Worm (Caenorhabditis elegans) whole organism, L4 larva: ENCODE results near the gene sri-28.
A peak's percentile ranks its signal among the peaks of the same experiment; 100 is the strongest.

ENCODE experiments used
- F10B5.3 ChIP-seq: sonication (generic microtip); optimal IDR thresholded peaks from 2 replicates; lab custom pipeline; 2016; ENCODE audit warnings: mild to moderate bottlenecking, missing genetic modification characterization, missing compliant biosample characterization
- F37D6.2 ChIP-seq: sonication (generic microtip); optimal IDR thresholded peaks from 2 replicates; lab custom pipeline; 2016; ENCODE audit warnings: mild to moderate bottlenecking, missing genetic modification characterization, missing compliant biosample characterization
- F44E2.7 ChIP-seq: fragments of 200-800 bp; sonication (Bioruptor generic); IDR thresholded peaks from 2 replicates; pipeline ENCODE4 v2.1.2; 2022; ENCODE audit warnings: missing genetic modification characterization, missing compliant biosample characterization
- Y48G9A.11 ChIP-seq: fragments of 200-800 bp; sonication (Bioruptor generic); IDR thresholded peaks from 2 replicates; pipeline ENCODE4 v1.3.6; 2022; ENCODE audit warnings: missing genetic modification reagents, missing genetic modification characterization, missing compliant biosample characterization
- Y5F2A.4 ChIP-seq: fragments of 200-800 bp; sonication (Bioruptor generic); optimal IDR thresholded peaks from 2 replicates; lab custom pipeline; 2018; ENCODE audit warnings: mild to moderate bottlenecking, missing genetic modification characterization, missing compliant biosample characterization
- ZK337.2 ChIP-seq: fragments of 200-800 bp; sonication (Bioruptor generic); IDR thresholded peaks from 2 replicates; pipeline ENCODE4 v1.3.6; 2022; ENCODE audit warnings: missing genetic modification reagents, missing genetic modification characterization, missing compliant biosample characterization
- ZK546.5 ChIP-seq, 2 experiments: sonication (generic microtip); optimal IDR thresholded peaks; 2 replicates each; lab custom pipeline; 2017; ENCODE audit warnings: missing biosample characterization in 2 of 2, missing genetic modification characterization in 2 of 2
- aha-1 ChIP-seq: fragments of 150-350 bp; peaks from one replicate; lab custom pipeline; 2014; ENCODE audit warnings: missing biosample characterization, missing genetic modification characterization
- ceh-28 ChIP-seq: fragments of 150-350 bp; optimal IDR thresholded peaks from 2 replicates; lab custom pipeline; 2014; ENCODE audit warnings: missing biosample characterization, missing genetic modification reagents, missing genetic modification characterization
- ceh-32 ChIP-seq: sonication (generic microtip); optimal IDR thresholded peaks from 2 replicates; lab custom pipeline; 2016; ENCODE audit warnings: mild to moderate bottlenecking, missing genetic modification characterization, missing compliant biosample characterization; ENCODE audit not compliant: poor library complexity
- ceh-44 ChIP-seq: fragments of 200-800 bp; sonication (Bioruptor generic); IDR thresholded peaks from 2 replicates; pipeline ENCODE4 v1.3.6; 2022; ENCODE audit warnings: missing genetic modification reagents, missing genetic modification characterization, missing compliant biosample characterization
- ceh-82 ChIP-seq: sonication (generic microtip); optimal IDR thresholded peaks from 2 replicates; lab custom pipeline; 2017; ENCODE audit warnings: missing biosample characterization, missing genetic modification characterization
- daf-12 ChIP-seq: fragments of 150-350 bp; optimal IDR thresholded peaks from 2 replicates; lab custom pipeline; 2014; ENCODE audit warnings: missing biosample characterization, missing genetic modification reagents, missing genetic modification characterization
- dmd-6 ChIP-seq: fragments of 200-800 bp; sonication (Bioruptor generic); IDR thresholded peaks from 2 replicates; pipeline ENCODE4 v1.3.6; 2022; ENCODE audit warnings: missing genetic modification reagents, missing genetic modification characterization, missing compliant biosample characterization
- duxl-1 ChIP-seq: sonication (generic microtip); optimal IDR thresholded peaks from 2 replicates; lab custom pipeline; 2016; ENCODE audit warnings: mild to moderate bottlenecking, missing genetic modification characterization, moderate library complexity, missing compliant biosample characterization; ENCODE audit not compliant: poor library complexity
- dve-1 ChIP-seq: sonication (generic microtip); optimal IDR thresholded peaks from 2 replicates; lab custom pipeline; 2017; ENCODE audit warnings: antibody characterized with exemption, mild to moderate bottlenecking, missing genetic modification characterization, missing compliant biosample characterization; ENCODE audit not compliant: insufficient read depth
- egl-43 ChIP-seq: fragments of 200-800 bp; sonication (Bioruptor generic); IDR thresholded peaks from 2 replicates; pipeline ENCODE4 v1.3.6; 2022; ENCODE audit warnings: missing genetic modification reagents, missing genetic modification characterization, missing compliant biosample characterization
- fkh-10 ChIP-seq: fragments of 150-350 bp; optimal IDR thresholded peaks from 2 replicates; lab custom pipeline; 2014; ENCODE audit warnings: missing biosample characterization, missing genetic modification reagents, missing genetic modification characterization
- fos-1 ChIP-seq: fragments of 150-350 bp; optimal IDR thresholded peaks from 2 replicates; lab custom pipeline; 2014; ENCODE audit warnings: missing biosample characterization, missing genetic modification characterization
- hif-1 ChIP-seq, 2 experiments: sonication (generic microtip); optimal IDR thresholded peaks; 2 replicates each; lab custom pipeline; 2016 to 2017; ENCODE audit warnings: missing compliant biosample characterization in 2 of 2, missing genetic modification characterization in 2 of 2, missing genetic modification reagents in 2 of 2, missing genotype in 2 of 2, mild to moderate bottlenecking in 1 of 2
- hlh-11 ChIP-seq: fragments of 200-800 bp; sonication (Bioruptor generic); optimal IDR thresholded peaks from 2 replicates; lab custom pipeline; 2018; ENCODE audit warnings: mild to moderate bottlenecking, missing genetic modification characterization, missing compliant biosample characterization
- hmg-1.1 ChIP-seq: fragments of 200-800 bp; sonication (Bioruptor generic); IDR thresholded peaks from 2 replicates; pipeline ENCODE4 v1.3.6; 2022; ENCODE audit warnings: missing genetic modification reagents, missing genetic modification characterization, missing compliant biosample characterization
- jun-1 ChIP-seq: fragments of 150-350 bp; optimal IDR thresholded peaks from 2 replicates; lab custom pipeline; 2014; ENCODE audit warnings: missing biosample characterization, missing genetic modification reagents, missing genetic modification characterization
- lin-13 ChIP-seq: fragments of 150-350 bp; optimal IDR thresholded peaks from 2 replicates; lab custom pipeline; 2014; ENCODE audit warnings: missing biosample characterization, missing genetic modification reagents, missing genetic modification characterization
- lin-29 ChIP-seq: fragments of 200-800 bp; sonication (Bioruptor generic); IDR thresholded peaks from 2 replicates; pipeline ENCODE4 v1.3.6; 2022; ENCODE audit warnings: missing genetic modification reagents, missing genetic modification characterization, missing compliant biosample characterization
- madf-5 ChIP-seq, 2 experiments: fragments of 200-800 bp; sonication (Bioruptor generic); IDR thresholded peaks; 2 replicates each; pipeline ENCODE4 v1.3.6; 2022; ENCODE audit warnings: missing compliant biosample characterization in 2 of 2, missing genetic modification characterization in 2 of 2
- madf-9 ChIP-seq: fragments of 200-800 bp; sonication (Bioruptor generic); conservative IDR thresholded peaks from 2 replicates; pipeline ENCODE4 v1.3.6; 2022; ENCODE audit warnings: missing genetic modification reagents, missing genetic modification characterization, missing compliant biosample characterization
- mdt-29 ChIP-seq: fragments of 200-800 bp; sonication (Bioruptor generic); IDR thresholded peaks from 2 replicates; pipeline ENCODE4 v1.3.6; 2022; ENCODE audit warnings: missing genetic modification reagents, missing genetic modification characterization, missing compliant biosample characterization
- mep-1 ChIP-seq: fragments of 150-350 bp; sonication (generic microtip); optimal IDR thresholded peaks from 3 replicates; lab custom pipeline; 2014; ENCODE audit warnings: missing biosample characterization, missing genetic modification characterization
- mes-2 ChIP-seq: sonication (generic microtip); optimal IDR thresholded peaks from 2 replicates; lab custom pipeline; 2016; ENCODE audit warnings: missing genotype, mild to moderate bottlenecking, missing genetic modification characterization, missing compliant biosample characterization; ENCODE audit not compliant: poor library complexity, severe bottlenecking
- mxl-2 ChIP-seq: fragments of 200-800 bp; sonication (Bioruptor generic); conservative IDR thresholded peaks from 2 replicates; pipeline ENCODE4 v1.3.6; 2022; ENCODE audit warnings: missing genetic modification reagents, missing genetic modification characterization, missing compliant biosample characterization
- nhr-10 ChIP-seq: fragments of 150-350 bp; optimal IDR thresholded peaks from 2 replicates; lab custom pipeline; 2014; ENCODE audit warnings: missing biosample characterization, missing genetic modification characterization
- nhr-102 ChIP-seq: sonication (generic microtip); optimal IDR thresholded peaks from 2 replicates; lab custom pipeline; 2016; ENCODE audit warnings: mild to moderate bottlenecking, missing genetic modification characterization, moderate library complexity, missing compliant biosample characterization
- nhr-11 ChIP-seq: fragments of 150-350 bp; optimal IDR thresholded peaks from 2 replicates; lab custom pipeline; 2014; ENCODE audit warnings: missing biosample characterization, missing genetic modification characterization
- nhr-25 ChIP-seq: sonication (generic microtip); optimal IDR thresholded peaks from 2 replicates; lab custom pipeline; 2017; ENCODE audit warnings: missing genetic modification characterization, mild to moderate bottlenecking, missing compliant biosample characterization, antibody characterized with exemption, moderate library complexity, borderline replicate concordance; ENCODE audit not compliant: insufficient read depth
- nhr-28 ChIP-seq: fragments of 150-350 bp; optimal IDR thresholded peaks from 2 replicates; lab custom pipeline; 2014; ENCODE audit warnings: missing biosample characterization, missing genetic modification characterization
- nhr-42 ChIP-seq: fragments of 200-800 bp; sonication (Bioruptor generic); IDR thresholded peaks from 2 replicates; pipeline ENCODE4 v1.3.6; 2022; ENCODE audit warnings: missing genetic modification characterization, missing compliant biosample characterization
- nhr-6 ChIP-seq: fragments of 150-350 bp; optimal IDR thresholded peaks from 2 replicates; lab custom pipeline; 2014; ENCODE audit warnings: missing biosample characterization, missing genetic modification characterization
- nhr-76 ChIP-seq: fragments of 150-350 bp; optimal IDR thresholded peaks from 2 replicates; lab custom pipeline; 2014; ENCODE audit warnings: missing biosample characterization, missing genetic modification characterization
- pqm-1 ChIP-seq: sonication (generic microtip); optimal IDR thresholded peaks from 2 replicates; lab custom pipeline; 2017; ENCODE audit warnings: missing biosample characterization, missing genetic modification characterization
- sdz-12 ChIP-seq: fragments of 200-800 bp; sonication (Bioruptor generic); optimal IDR thresholded peaks from 2 replicates; lab custom pipeline; 2018; ENCODE audit warnings: mild to moderate bottlenecking, missing genetic modification characterization, missing compliant biosample characterization
- skn-1 ChIP-seq: fragments of 150-350 bp; optimal IDR thresholded peaks from 2 replicates; lab custom pipeline; 2014; ENCODE audit warnings: missing biosample characterization, missing genetic modification characterization
- snpc-1.2 ChIP-seq: fragments of 200-800 bp; sonication (Bioruptor generic); IDR thresholded peaks from 2 replicates; pipeline ENCODE4 v1.3.6; 2022; ENCODE audit warnings: missing genetic modification reagents, missing genetic modification characterization, missing compliant biosample characterization
- snpc-4 ChIP-seq: fragments of 150-350 bp; optimal IDR thresholded peaks from 2 replicates; lab custom pipeline; 2014; ENCODE audit warnings: missing biosample characterization, missing genetic modification characterization
- spr-1 ChIP-seq: sonication (generic microtip); optimal IDR thresholded peaks from 2 replicates; lab custom pipeline; 2016; ENCODE audit warnings: mild to moderate bottlenecking, missing genetic modification characterization, missing compliant biosample characterization
- spr-3 ChIP-seq: fragments of 200-800 bp; sonication (Bioruptor generic); optimal IDR thresholded peaks from 2 replicates; lab custom pipeline; 2018; ENCODE audit warnings: mild to moderate bottlenecking, missing genetic modification characterization, missing compliant biosample characterization
- tra-1 ChIP-seq: fragments of 200-800 bp; sonication (Bioruptor generic); IDR thresholded peaks from 2 replicates; pipeline ENCODE4 v1.3.6; 2022; ENCODE audit warnings: missing genetic modification reagents, missing genetic modification characterization, missing compliant biosample characterization
- unc-130 ChIP-seq: sonication (generic microtip); optimal IDR thresholded peaks from 2 replicates; lab custom pipeline; 2016; ENCODE audit warnings: missing genetic modification reagents, missing genetic modification characterization, missing compliant biosample characterization
- vab-7 ChIP-seq: fragments of 200-800 bp; sonication (Bioruptor generic); IDR thresholded peaks from 2 replicates; pipeline ENCODE4 v1.3.6; 2022; ENCODE audit warnings: missing genetic modification reagents, missing genetic modification characterization, missing compliant biosample characterization
- zfp-3 ChIP-seq: fragments of 200-800 bp; sonication (Bioruptor generic); conservative IDR thresholded peaks from 2 replicates; pipeline ENCODE4 v1.3.6; 2022; ENCODE audit warnings: missing genetic modification reagents, missing genetic modification characterization, missing compliant biosample characterization
- ztf-11 ChIP-seq: fragments of 150-350 bp; optimal IDR thresholded peaks from 2 replicates; lab custom pipeline; 2014; ENCODE audit warnings: missing biosample characterization, missing genetic modification characterization
- ztf-7 ChIP-seq: fragments of 150-350 bp; optimal IDR thresholded peaks from 2 replicates; lab custom pipeline; 2014; ENCODE audit warnings: missing biosample characterization, missing genetic modification characterization

Gene sri-28

DNA sequence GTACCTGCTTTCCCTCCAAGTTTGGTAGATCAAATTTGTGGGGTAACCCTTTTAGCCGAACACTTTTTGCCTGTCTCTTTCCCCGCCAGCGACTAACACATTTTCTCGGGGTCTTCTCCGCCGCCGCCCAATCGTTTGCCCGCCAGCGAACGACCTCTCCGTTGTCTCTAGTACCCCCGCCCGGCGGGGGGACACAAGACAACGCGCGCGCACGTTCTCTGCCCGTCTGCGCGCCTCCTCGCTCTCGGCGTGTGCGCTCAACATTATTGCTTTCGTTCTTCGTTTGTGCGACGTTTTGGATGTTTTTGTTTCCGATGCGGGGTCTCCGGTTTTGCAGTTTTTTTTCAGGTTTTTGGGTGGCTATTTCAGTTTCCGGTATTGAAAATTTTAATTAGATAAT is 7.1 kb downstream of the sri-28 start (continued):
- TF ChIP-seq ztf-11 (tag; lab: Kevin White, UChicago) (no peak), nhr-10 (tag; lab: Kevin White, UChicago) (no peak), hlh-11 (tag; lab: Kevin White, UChicago) (peak; percentile 31), aha-1 (tag; lab: Kevin White, UChicago) (no peak), spr-3 (no peak), hmg-1.1 (GFP tag; lab: Robert Waterston, UW) (peak; percentile 75), jun-1 (tag; lab: Kevin White, UChicago) (no peak), nhr-102 (tag; lab: Kevin White, UChicago) (no peak), nhr-11 (tag; lab: Kevin White, UChicago) (no peak), ceh-28 (tag; lab: Kevin White, UChicago) (no peak), ceh-32 (tag; lab: Kevin White, UChicago) (no peak), daf-12 (tag; lab: Kevin White, UChicago) (no peak), skn-1 (tag; lab: Kevin White, UChicago) (no peak), ZK546.5 (tag; optimal IDR thresholded peaks at IDR 0.05; lab: Kevin White, UChicago) (no peak), dve-1 (no peak), madf-9 (GFP tag; lab: Robert Waterston, UW) (0 out of 2 replicates have a peak, but pooled peaks have one; percentile 19), duxl-1 (no peak), nhr-28 (tag; lab: Kevin White, UChicago) (peak; percentile 5), F44E2.7 (no peak), sdz-12 (no peak), madf-5 (GFP tag; IDR thresholded peaks at IDR 0.05; lab: Robert Waterston, UW) (no peak), spr-1 (tag; lab: Kevin White, UChicago) (peak; percentile 14), lin-29 (GFP tag; lab: Robert Waterston, UW) (no peak), lin-13 (GFP tag; lab: Kevin White, UChicago) (peak; percentile 46), nhr-42 (GFP tag; lab: Robert Waterston, UW) (no peak), mep-1 (tag; lab: Kevin White, UChicago) (no peak), fkh-10 (GFP tag; lab: Kevin White, UChicago) (no peak), hif-1 (tag; optimal IDR thresholded peaks at IDR 0.05; lab: Kevin White, UChicago) (peak in 1 of 2 experiments; percentile 5), vab-7 (no peak), snpc-4 (tag; lab: Kevin White, UChicago) (no peak), Y5F2A.4 (GFP tag; lab: Kevin White, UChicago) (no peak), egl-43 (GFP tag; lab: Robert Waterston, UW) (peak; percentile 50; the same call in 1 of the 2 replicates), mdt-29 (GFP tag; lab: Robert Waterston, UW) (no peak), zfp-3 (GFP tag; lab: Robert Waterston, UW) (no peak), tra-1 (GFP tag; lab: Robert Waterston, UW) (no peak), ceh-82 (tag; lab: Kevin White, UChicago) (no peak), Y48G9A.11 (GFP tag; lab: Robert Waterston, UW) (no peak), snpc-1.2 (GFP tag; lab: Robert Waterston, UW) (no peak), fos-1 (tag; lab: Kevin White, UChicago) (no peak), ceh-44 (no peak), dmd-6 (GFP tag; lab: Robert Waterston, UW) (peak; percentile 12; the same call in 1 of the 2 replicates), mes-2 (peak; percentile 16), mxl-2 (GFP tag; lab: Robert Waterston, UW) (no peak), unc-130 (GFP tag; lab: Kevin White, UChicago) (no peak), nhr-6 (tag; lab: Kevin White, UChicago) (no peak), pqm-1 (tag; lab: Kevin White, UChicago) (no peak), ZK337.2 (GFP tag; lab: Robert Waterston, UW) (no peak), ztf-7 (tag; lab: Kevin White, UChicago) (no peak), F10B5.3 (no peak), F37D6.2 (tag; lab: Kevin White, UChicago) (no peak), nhr-25 (no peak), nhr-76 (no peak)
